Worm (Caenorhabditis elegans): ENCODE measurements around the gene T05A8.8.

- TF ChIP-seq flt-1 (GFP tag; IDR thresholded peaks at IDR 0.05) (peak; percentile 65), ztf-29 (GFP tag; IDR thresholded peaks at IDR 0.05) (no peak)
Observed at ce11 chrII:2752536-2752935, 16.1 kb downstream of the T05A8.8 start, which contains the start of gene F29A7.6.
